Fruit fly (Drosophila melanogaster) whole organism, embryonic: ENCODE measurements around the gene CG7365.

Experiments
- CG8281 ChIP-seq: fragments of 200-800 bp; sonication (Bioruptor generic); optimal IDR thresholded peaks from 2 replicates; lab custom pipeline; 2018; ENCODE audit warnings: missing biosample characterization, mild to moderate bottlenecking, missing genetic modification characterization, moderate library complexity
- D19B ChIP-seq: fragments of 200-800 bp; sonication (Bioruptor generic); optimal IDR thresholded peaks from 2 replicates; lab custom pipeline; 2017; ENCODE audit warnings: missing biosample characterization, mild to moderate bottlenecking, missing genetic modification characterization
- HLH4C ChIP-seq: fragments of 200-800 bp; sonication (Bioruptor generic); IDR thresholded peaks from 3 replicates; pipeline ENCODE4 v1.3.6; 2022; ENCODE audit warnings: missing biosample characterization, missing genetic modification characterization; ENCODE audit not compliant: partially characterized antibody
- Myb ChIP-seq: fragments of 200-800 bp; sonication (Bioruptor generic); optimal IDR thresholded peaks from 2 replicates; lab custom pipeline; 2016; ENCODE audit warnings: missing biosample characterization, missing genetic modification characterization
- bsh ChIP-seq, 2 experiments: fragments of 200-800 bp; sonication (Bioruptor generic); optimal IDR thresholded peaks; 2 replicates each; lab custom pipeline; 2017 to 2018; ENCODE audit warnings: mild to moderate bottlenecking in 2 of 2, missing biosample characterization in 2 of 2, missing genetic modification characterization in 2 of 2, moderate library complexity in 1 of 2
- toy ChIP-seq: fragments of 200-800 bp; sonication (Bioruptor generic); IDR thresholded peaks from 2 replicates; pipeline ENCODE4 v1.3.6; 2022; ENCODE audit warnings: missing biosample characterization, missing genetic modification characterization

- TF ChIP-seq toy (GFP tag; lab: Robert Waterston, UW) (no peak), HLH4C (GFP tag; lab: Robert Waterston, UW) (no peak), D19B (GFP tag; lab: Kevin White, UChicago) (no peak), Myb (GFP tag; lab: Kevin White, UChicago) (no peak), CG8281 (tag; lab: Kevin White, UChicago) (no peak), bsh (GFP tag; optimal IDR thresholded peaks at IDR 0.05; lab: Kevin White, UChicago) (no peak)
Observed at dm6 chr3L:20126106-20126505, 1.1 kb downstream of the CG7365 start.
